Fruit fly (Drosophila melanogaster): Measurements from ENCODE around the gene CG7557.

The CG7557 gene

DNA sequence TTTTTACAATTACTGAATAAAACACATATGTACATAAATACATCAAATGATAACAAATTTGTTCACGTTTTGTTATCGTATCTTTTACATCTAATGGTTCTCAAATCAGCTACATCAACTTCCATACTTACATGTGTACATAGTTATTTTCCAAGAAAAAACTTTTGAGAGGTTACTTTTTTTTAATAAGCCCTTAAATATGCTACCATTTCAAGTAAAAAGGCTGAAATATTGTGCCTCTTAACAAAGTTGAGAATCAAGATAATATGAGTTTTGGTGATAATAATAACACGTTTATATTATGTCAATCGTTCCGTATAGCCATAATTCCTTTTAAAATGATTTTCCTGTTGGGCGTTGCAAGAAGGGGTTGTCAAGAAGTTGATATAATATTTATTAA, 45.6 kb downstream of the CG7557 start:
- no peak for TF ChIP-seq foxo (GFP tag; optimal IDR thresholded peaks at IDR 0.05)
- no peak for TF ChIP-seq Sp1 (GFP tag; optimal IDR thresholded peaks at IDR 0.05)
- no peak for TF ChIP-seq psq (GFP tag; optimal IDR thresholded peaks at IDR 0.05)
- no peak for TF ChIP-seq usp (GFP tag; optimal IDR thresholded peaks at IDR 0.05)
- TF ChIP-seq tai (GFP tag; optimal IDR thresholded peaks at IDR 0.05), result peak; percentile 11
- no peak for TF ChIP-seq dl (GFP tag; optimal IDR thresholded peaks at IDR 0.05; ENCODE audit: insufficient read depth in 1 of 2, partially characterized antibody in 2 of 2)
- no peak for TF ChIP-seq brk (GFP tag; optimal IDR thresholded peaks at IDR 0.05)

DNA sequence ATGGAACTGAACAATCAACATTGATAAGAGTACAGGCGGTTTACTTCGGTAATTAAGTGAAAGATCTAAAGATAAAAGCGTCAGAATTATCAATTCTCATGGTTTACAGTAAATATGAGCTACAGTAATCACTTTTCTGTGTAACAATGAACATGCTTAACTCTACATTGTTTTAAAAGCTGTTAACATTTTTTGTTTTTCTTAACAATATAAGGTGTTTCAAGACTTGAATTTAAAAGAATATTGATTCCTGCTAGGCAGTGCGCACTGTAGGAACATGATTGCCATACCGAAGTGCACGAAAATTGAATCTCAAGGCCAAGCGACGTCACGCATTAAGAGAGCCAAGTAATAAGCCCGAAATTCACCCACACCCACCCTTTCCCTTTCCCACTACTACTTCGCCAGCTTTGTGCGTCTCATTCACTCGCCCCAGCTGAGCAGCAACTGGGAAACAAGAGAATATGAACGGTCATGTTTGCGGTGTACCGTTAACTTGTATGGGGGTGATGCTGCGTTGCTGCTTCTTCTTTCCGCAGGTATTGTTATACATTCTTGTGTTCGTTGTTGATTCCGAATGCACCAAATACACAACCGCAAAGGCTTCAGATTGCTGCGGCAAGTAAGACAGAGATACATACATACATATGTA, 46.4 kb downstream of the CG7557 start:
- TF ChIP-seq OdsH (GFP tag; optimal IDR thresholded peaks at IDR 0.05) (peak; percentile 92), Mio (GFP tag; optimal IDR thresholded peaks at IDR 0.05) (peak; percentile 13), Rel (GFP tag; optimal IDR thresholded peaks at IDR 0.05) (no peak), Rel (tag; optimal IDR thresholded peaks at IDR 0.05) (peak; percentile 73), lola (GFP tag; optimal IDR thresholded peaks at IDR 0.05) (no peak), HLH106 (tag; optimal IDR thresholded peaks at IDR 0.05) (peak; percentile 92), usp (GFP tag; optimal IDR thresholded peaks at IDR 0.05) (no peak), jim (GFP tag; optimal IDR thresholded peaks at IDR 0.05) (no peak), tai (GFP tag; optimal IDR thresholded peaks at IDR 0.05) (peak; percentile 78), h (GFP tag; optimal IDR thresholded peaks at IDR 0.05) (peak; percentile 95), Sp1 (GFP tag; optimal IDR thresholded peaks at IDR 0.05) (peak; percentile 85), sage (GFP tag; optimal IDR thresholded peaks at IDR 0.05) (peak; percentile 38), psq (GFP tag; optimal IDR thresholded peaks at IDR 0.05) (peak; percentile 80), dmrt93B (GFP tag; optimal IDR thresholded peaks at IDR 0.05) (peak; percentile 71), N (GFP tag; optimal IDR thresholded peaks at IDR 0.05) (no peak), Hr83 (GFP tag; optimal IDR thresholded peaks at IDR 0.05; ENCODE audit: poor library complexity, severe bottlenecking) (peak; percentile 45), pan (optimal IDR thresholded peaks at IDR 0.05) (no peak), ey (GFP tag; optimal IDR thresholded peaks at IDR 0.05) (peak; percentile 93), woc (GFP tag; optimal IDR thresholded peaks at IDR 0.05) (peak; percentile 76), CG9705 (GFP tag; optimal IDR thresholded peaks at IDR 0.05) (peak; percentile 73), GATAd (GFP tag; optimal IDR thresholded peaks at IDR 0.05) (no peak), dl (GFP tag; optimal IDR thresholded peaks at IDR 0.05; ENCODE audit: insufficient read depth in 1 of 2, partially characterized antibody in 2 of 2) (no peak), fru (GFP tag; optimal IDR thresholded peaks at IDR 0.05) (peak; percentile 94), Myc (optimal IDR thresholded peaks at IDR 0.05) (no peak), CG32264 (GFP tag; optimal IDR thresholded peaks at IDR 0.05) (peak; percentile 75), rgr (GFP tag; optimal IDR thresholded peaks at IDR 0.05) (peak; percentile 94), br (GFP tag; optimal IDR thresholded peaks at IDR 0.05) (peak; percentile 89), Vsx2 (GFP tag; optimal IDR thresholded peaks at IDR 0.05; ENCODE audit: partially characterized antibody) (no peak), Hnf4 (GFP tag; optimal IDR thresholded peaks at IDR 0.05) (peak; percentile 93), sv (GFP tag; optimal IDR thresholded peaks at IDR 0.05) (no peak), Dif (GFP tag; optimal IDR thresholded peaks at IDR 0.05; ENCODE audit: partially characterized antibody) (no peak), Hr78 (GFP tag; optimal IDR thresholded peaks at IDR 0.05) (no peak), CrebA (GFP tag; optimal IDR thresholded peaks at IDR 0.05; ENCODE audit: borderline replicate concordance) (peak; percentile 18), brk (GFP tag; optimal IDR thresholded peaks at IDR 0.05) (peak; percentile 83), Jra (GFP tag; optimal IDR thresholded peaks at IDR 0.05) (peak; percentile 64), Dfd (GFP tag; optimal IDR thresholded peaks at IDR 0.05) (no peak), foxo (GFP tag; optimal IDR thresholded peaks at IDR 0.05) (peak in 1 of 2 experiments; percentile 94), Abd-B (GFP tag; optimal IDR thresholded peaks at IDR 0.05) (no peak), dsf (GFP tag; optimal IDR thresholded peaks at IDR 0.05; ENCODE audit: borderline replicate concordance) (no peak)

Data from whole organism, wandering third instar larva.